Fruit fly (Drosophila melanogaster): ENCODE results near the gene PGRP-SB2.

PGRP-SB2 gene

DNA sequence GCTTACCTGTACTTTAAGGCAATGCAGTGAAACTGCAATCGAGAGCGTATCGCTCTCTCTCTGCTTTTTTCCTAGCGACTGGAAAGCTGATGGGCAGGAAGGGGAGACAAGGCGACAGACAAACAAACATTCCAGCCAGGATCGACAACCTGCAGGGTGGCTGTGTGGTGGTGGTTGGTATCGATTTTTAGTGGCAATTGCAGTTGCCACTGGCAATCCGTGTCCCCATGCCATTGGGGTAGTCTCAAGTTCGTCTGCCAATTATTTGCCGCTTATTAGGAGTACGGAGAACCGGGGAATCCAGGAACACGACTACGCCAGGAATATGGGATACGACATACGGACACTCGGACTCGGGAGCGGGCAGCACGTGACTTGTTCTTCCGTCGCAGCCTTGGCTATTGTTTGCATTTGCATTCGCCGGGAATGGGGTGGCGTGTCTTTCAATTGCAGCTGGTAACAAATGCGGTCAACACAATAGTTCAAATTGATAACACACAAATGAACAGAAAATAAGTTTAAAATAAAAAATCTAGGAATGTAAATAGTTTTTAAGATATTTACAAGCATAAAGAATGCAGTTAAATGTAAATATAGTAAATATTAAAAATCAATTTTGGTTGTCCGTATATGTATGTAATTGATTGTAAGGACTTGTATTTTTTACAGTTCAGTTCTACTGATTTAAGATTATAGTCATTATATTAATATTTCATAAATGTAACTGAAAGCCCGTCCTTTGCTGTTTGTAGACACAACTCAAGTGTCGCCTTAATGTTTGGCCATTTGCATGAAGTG lies 20.4 kb downstream of the PGRP-SB2 start (continued):
- no peak for TF ChIP-seq eyg (GFP tag; optimal IDR thresholded peaks at IDR 0.05)
- no peak for TF ChIP-seq CG6272 (GFP tag; IDR thresholded peaks at IDR 0.05)
- TF ChIP-seq p53 (GFP tag; optimal IDR thresholded peaks at IDR 0.05) = no peak
- no peak for TF ChIP-seq CG8089 (GFP tag; optimal IDR thresholded peaks at IDR 0.05)
- TF ChIP-seq D (optimal IDR thresholded peaks at IDR 0.05) = no peak
- TF ChIP-seq D (GFP tag; optimal IDR thresholded peaks at IDR 0.05) = peak; percentile 29
- TF ChIP-seq Lpt (GFP tag; optimal IDR thresholded peaks at IDR 0.05) = no peak
- no peak for TF ChIP-seq nerfin-1 (tag; optimal IDR thresholded peaks at IDR 0.05)
- TF ChIP-seq CG2120 (GFP tag; optimal IDR thresholded peaks at IDR 0.05) = no peak
- TF ChIP-seq hbn (GFP tag; IDR thresholded peaks at IDR 0.05; ENCODE audit: partially characterized antibody) = no peak
- peak; percentile 57 for TF ChIP-seq CG11504 (tag; optimal IDR thresholded peaks at IDR 0.05)
- TF ChIP-seq CG10366 (GFP tag; IDR thresholded peaks at IDR 0.05) = no peak
- peak in 1 of 2 experiments; percentile 10 for TF ChIP-seq bsh (GFP tag; optimal IDR thresholded peaks at IDR 0.05)
- no peak for TF ChIP-seq CG12219 (GFP tag; optimal IDR thresholded peaks at IDR 0.05)
- TF ChIP-seq CG17802 (tag; optimal IDR thresholded peaks at IDR 0.05) = no peak
- TF ChIP-seq Lim3 (GFP tag; IDR thresholded peaks at IDR 0.05) = no peak
- no peak for TF ChIP-seq CG15269 (tag; optimal IDR thresholded peaks at IDR 0.05)
- no peak for TF ChIP-seq pita (GFP tag; optimal IDR thresholded peaks at IDR 0.05)
- TF ChIP-seq Blimp-1 (GFP tag; optimal IDR thresholded peaks at IDR 0.05) = peak; percentile 64
- TF ChIP-seq hth (optimal IDR thresholded peaks at IDR 0.05) = no peak
- TF ChIP-seq onecut (GFP tag; IDR thresholded peaks at IDR 0.05) = peak; percentile 95
- no peak for TF ChIP-seq fru (optimal IDR thresholded peaks at IDR 0.05)
- peak; percentile 59 for TF ChIP-seq pros (GFP tag; optimal IDR thresholded peaks at IDR 0.05)
- peak; percentile 47 for TF ChIP-seq trem (tag; optimal IDR thresholded peaks at IDR 0.05)
- no peak for TF ChIP-seq BtbVII (GFP tag; optimal IDR thresholded peaks at IDR 0.05)
- no peak for TF ChIP-seq Neu2 (GFP tag; optimal IDR thresholded peaks at IDR 0.05; ENCODE audit: borderline replicate concordance)
- no peak for TF ChIP-seq HLH4C (GFP tag; IDR thresholded peaks at IDR 0.05; ENCODE audit: partially characterized antibody)
- no peak for TF ChIP-seq bbx (GFP tag; IDR thresholded peaks at IDR 0.05; ENCODE audit: partially characterized antibody)
- no peak for TF ChIP-seq CG3847 (GFP tag; IDR thresholded peaks at IDR 0.05)
- no peak for TF ChIP-seq Drgx (GFP tag; IDR thresholded peaks at IDR 0.05)
- TF ChIP-seq row (GFP tag; IDR thresholded peaks at IDR 0.05) = no peak
- TF ChIP-seq vvl (GFP tag; IDR thresholded peaks at IDR 0.05) = no peak
- TF ChIP-seq Bteb2 (GFP tag; optimal IDR thresholded peaks at IDR 0.05) = no peak
- TF ChIP-seq ssp (GFP tag; IDR thresholded peaks at IDR 0.05) = no peak
- TF ChIP-seq Dref (GFP tag; IDR thresholded peaks at IDR 0.05) = no peak
- no peak for TF ChIP-seq CG9817 (tag; optimal IDR thresholded peaks at IDR 0.05)
- TF ChIP-seq gro (GFP tag; optimal IDR thresholded peaks at IDR 0.05) = no peak
- TF ChIP-seq zen (tag; optimal IDR thresholded peaks at IDR 0.05) = no peak
- TF ChIP-seq esg (GFP tag; conservative IDR thresholded peaks at IDR 0.05) = no peak
- no peak for TF ChIP-seq ash1 (GFP tag; optimal IDR thresholded peaks at IDR 0.05)
- no peak for TF ChIP-seq Stat92E (GFP tag; optimal IDR thresholded peaks at IDR 0.05)
- TF ChIP-seq CG31441 (GFP tag; IDR thresholded peaks at IDR 0.05) = 0 out of 2 replicates have a peak, but pooled peaks have one; percentile 17
- TF ChIP-seq Asciz (GFP tag; optimal IDR thresholded peaks at IDR 0.05) = no peak
- TF ChIP-seq CG31388 (GFP tag; optimal IDR thresholded peaks at IDR 0.05) = no peak
- TF ChIP-seq Pdp1 (GFP tag; optimal IDR thresholded peaks at IDR 0.05) = no peak
- no peak for TF ChIP-seq stc (GFP tag; IDR thresholded peaks at IDR 0.05)
- TF ChIP-seq HLH3B (GFP tag; IDR thresholded peaks at IDR 0.05) = no peak
- no peak for TF ChIP-seq CG12104 (GFP tag; optimal IDR thresholded peaks at IDR 0.05)
- TF ChIP-seq nerfin-2 (GFP tag; IDR thresholded peaks at IDR 0.05; ENCODE audit: partially characterized antibody) = no peak
- TF ChIP-seq CG10267 (tag; optimal IDR thresholded peaks at IDR 0.05) = peak; percentile 59
